Worm (Caenorhabditis elegans) whole organism, L3 larva: Measurements from ENCODE around the gene lelo-3.

Source experiments
- R02D3.7 ChIP-seq: fragments of 150-350 bp; optimal IDR thresholded peaks from 2 replicates; lab custom pipeline; 2014; ENCODE audit warnings: missing biosample characterization, missing genetic modification characterization
- ZK546.5 ChIP-seq: sonication (generic microtip); optimal IDR thresholded peaks from 2 replicates; lab custom pipeline; 2017; ENCODE audit warnings: missing biosample characterization, missing genetic modification characterization
- ama-1 ChIP-seq: fragments of 150-350 bp; optimal IDR thresholded peaks from 2 replicates; lab custom pipeline; 2018
- ceh-16 ChIP-seq: sonication (generic microtip); optimal IDR thresholded peaks from 2 replicates; lab custom pipeline; 2017; ENCODE audit warnings: missing biosample characterization, missing genetic modification characterization
- ceh-28 ChIP-seq: fragments of 150-350 bp; optimal IDR thresholded peaks from 2 replicates; lab custom pipeline; 2014; ENCODE audit warnings: missing biosample characterization, missing genetic modification reagents, missing genetic modification characterization
- ceh-82 ChIP-seq: fragments of 150-350 bp; optimal IDR thresholded peaks from 2 replicates; lab custom pipeline; 2014; ENCODE audit warnings: missing biosample characterization, missing genetic modification characterization
- daf-12 ChIP-seq: fragments of 150-350 bp; optimal IDR thresholded peaks from 2 replicates; lab custom pipeline; 2014; ENCODE audit warnings: missing biosample characterization, missing genetic modification reagents, missing genetic modification characterization
- egl-27 ChIP-seq: sonication (generic microtip); optimal IDR thresholded peaks from 4 replicates; lab custom pipeline; 2017; ENCODE audit warnings: missing biosample characterization, missing genetic modification reagents, missing genetic modification characterization
- egl-5 ChIP-seq: fragments of 150-350 bp; optimal IDR thresholded peaks from 2 replicates; lab custom pipeline; 2017; ENCODE audit warnings: missing biosample characterization, missing genetic modification reagents, missing genetic modification characterization, inconsistent platforms
- elt-1 ChIP-seq: fragments of 150-350 bp; optimal IDR thresholded peaks from 2 replicates; lab custom pipeline; 2014; ENCODE audit warnings: missing biosample characterization, missing genetic modification characterization
- elt-2 ChIP-seq: sonication (generic microtip); optimal IDR thresholded peaks from 2 replicates; lab custom pipeline; 2016; ENCODE audit warnings: missing genetic modification reagents, mild to moderate bottlenecking, missing genetic modification characterization, missing compliant biosample characterization
- elt-3 ChIP-seq, 3 experiments: fragments of 150-350 bp in 1 of 3; sonication (generic microtip) in 2 of 3; optimal IDR thresholded peaks; 2 replicates in 2 of 3; 4 replicates in 1 of 3; lab custom pipeline; 2014 to 2017; ENCODE audit warnings: missing biosample characterization in 3 of 3, missing genetic modification characterization in 3 of 3
- hmg-11 ChIP-seq: sonication (generic microtip); optimal IDR thresholded peaks from 2 replicates; lab custom pipeline; 2016; ENCODE audit warnings: missing genetic modification characterization, missing compliant biosample characterization
- jun-1 ChIP-seq: fragments of 150-350 bp; optimal IDR thresholded peaks from 2 replicates; lab custom pipeline; 2014; ENCODE audit warnings: missing biosample characterization, missing genetic modification reagents, missing genetic modification characterization
- lin-15B ChIP-seq: fragments of 150-350 bp; optimal IDR thresholded peaks from 2 replicates; lab custom pipeline; 2014; ENCODE audit warnings: missing biosample characterization, missing genetic modification characterization
- lin-39 ChIP-seq: fragments of 150-350 bp; optimal IDR thresholded peaks from 2 replicates; lab custom pipeline; 2018; ENCODE audit warnings: missing biosample characterization, missing genetic modification reagents, missing genetic modification characterization
- lsy-12 ChIP-seq: sonication (generic microtip); optimal IDR thresholded peaks from 2 replicates; lab custom pipeline; 2016; ENCODE audit warnings: mild to moderate bottlenecking, missing genetic modification characterization, missing compliant biosample characterization
- mdl-1 ChIP-seq: fragments of 150-350 bp; optimal IDR thresholded peaks from 2 replicates; lab custom pipeline; 2014; ENCODE audit warnings: missing biosample characterization, missing genetic modification characterization
- mml-1 ChIP-seq: fragments of 150-350 bp; sonication (generic microtip); optimal IDR thresholded peaks from 3 replicates; lab custom pipeline; 2014; ENCODE audit warnings: missing biosample characterization, missing genetic modification characterization
- nfya-1 ChIP-seq: sonication (generic microtip); optimal IDR thresholded peaks from 2 replicates; lab custom pipeline; 2017; ENCODE audit warnings: missing genetic modification characterization, mild to moderate bottlenecking, missing compliant biosample characterization, antibody characterized with exemption, moderate library complexity; ENCODE audit not compliant: insufficient read depth
- nhr-11 ChIP-seq: fragments of 150-350 bp; optimal IDR thresholded peaks from 2 replicates; lab custom pipeline; 2014; ENCODE audit warnings: missing biosample characterization, missing genetic modification characterization
- nhr-23 ChIP-seq: fragments of 150-350 bp; optimal IDR thresholded peaks from 2 replicates; lab custom pipeline; 2014; ENCODE audit warnings: missing biosample characterization, missing genetic modification reagents, missing genetic modification characterization
- nhr-237 ChIP-seq: fragments of 150-350 bp; optimal IDR thresholded peaks from 2 replicates; lab custom pipeline; 2014; ENCODE audit warnings: missing biosample characterization, missing genetic modification characterization
- nhr-25 ChIP-seq: sonication (generic microtip); optimal IDR thresholded peaks from 2 replicates; lab custom pipeline; 2017; ENCODE audit warnings: missing biosample characterization, missing genetic modification characterization
- nhr-28 ChIP-seq: fragments of 150-350 bp; optimal IDR thresholded peaks from 2 replicates; lab custom pipeline; 2014; ENCODE audit warnings: missing biosample characterization, missing genetic modification characterization
- nhr-43 ChIP-seq: sonication (generic microtip); optimal IDR thresholded peaks from 2 replicates; lab custom pipeline; 2016; ENCODE audit warnings: mild to moderate bottlenecking, missing genetic modification characterization, missing compliant biosample characterization; ENCODE audit not compliant: poor library complexity, severe bottlenecking
- nhr-67 ChIP-seq: fragments of 150-350 bp; optimal IDR thresholded peaks from 2 replicates; lab custom pipeline; 2014; ENCODE audit warnings: missing biosample characterization, missing genetic modification characterization
- nhr-76 ChIP-seq: fragments of 150-350 bp; sonication (generic microtip); optimal IDR thresholded peaks from 5 replicates; lab custom pipeline; 2014; ENCODE audit warnings: missing biosample characterization, missing genetic modification characterization
- pha-4 ChIP-seq: fragments of 150-350 bp; optimal IDR thresholded peaks from 2 replicates; lab custom pipeline; 2014; ENCODE audit warnings: missing biosample characterization, missing genetic modification reagents, missing genetic modification characterization
- pqm-1 ChIP-seq: fragments of 150-350 bp; optimal IDR thresholded peaks from 2 replicates; lab custom pipeline; 2017; ENCODE audit warnings: missing biosample characterization, missing genetic modification characterization, inconsistent platforms
- sea-2 ChIP-seq: fragments of 150-350 bp; sonication (generic microtip); optimal IDR thresholded peaks from 4 replicates; lab custom pipeline; 2014; ENCODE audit warnings: missing biosample characterization, missing genetic modification reagents, missing genetic modification characterization
- tbx-2 ChIP-seq: sonication (generic microtip); optimal IDR thresholded peaks from 2 replicates; lab custom pipeline; 2016; ENCODE audit warnings: mild to moderate bottlenecking, missing genetic modification characterization, missing compliant biosample characterization
- unc-39 ChIP-seq: sonication (generic microtip); optimal IDR thresholded peaks from 4 replicates; lab custom pipeline; 2017; ENCODE audit warnings: missing biosample characterization, missing genetic modification characterization
- unc-62 ChIP-seq: fragments of 150-350 bp; sonication (generic microtip); optimal IDR thresholded peaks from 4 replicates; lab custom pipeline; 2014; ENCODE audit warnings: missing biosample characterization, missing genetic modification reagents, missing genetic modification characterization
- ztf-11 ChIP-seq: fragments of 150-350 bp; optimal IDR thresholded peaks from 2 replicates; lab custom pipeline; 2014; ENCODE audit warnings: missing biosample characterization, missing genetic modification characterization

The lelo-3 gene

DNA sequence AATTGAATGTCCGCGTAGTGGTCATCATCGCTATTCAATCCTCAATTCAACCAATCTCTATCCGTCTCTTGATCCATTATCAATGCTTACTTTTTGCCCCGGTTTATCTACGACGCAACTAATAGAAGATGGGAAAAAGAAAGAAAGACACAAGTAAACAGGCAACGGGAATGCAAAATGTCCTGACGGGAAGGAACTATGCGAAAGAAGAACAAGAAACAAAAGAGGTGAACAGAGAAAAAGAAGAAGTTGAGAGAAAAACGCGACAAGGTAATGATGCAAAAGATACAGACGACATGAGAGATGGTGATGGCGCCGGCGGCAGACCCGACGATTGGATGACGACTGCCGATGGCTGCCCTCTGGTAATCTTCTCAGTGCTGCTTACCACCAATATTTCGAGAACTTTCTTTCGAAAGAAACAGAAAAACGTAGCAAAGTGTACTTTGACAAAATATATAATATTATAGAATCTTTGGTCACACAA lies 19.7 kb upstream of the lelo-3 start:
- TF ChIP-seq nhr-11 (tag; lab: Kevin White, UChicago), result no peak
- peak; percentile 19 for TF ChIP-seq mdl-1 (tag; lab: Kevin White, UChicago)
- peak; percentile 58 for TF ChIP-seq hmg-11 (tag; lab: Kevin White, UChicago)
- peak; percentile 93 for TF ChIP-seq nhr-23 (tag; lab: Kevin White, UChicago)
- peak in 2 of 3 experiments; percentile 14 to 55 for TF ChIP-seq elt-3 (tag; optimal IDR thresholded peaks at IDR 0.05; lab: Kevin White, UChicago)
- peak; percentile 44 for TF ChIP-seq ceh-28 (tag; lab: Kevin White, UChicago)
- TF ChIP-seq mml-1 (tag; lab: Kevin White, UChicago), result no peak
- peak; percentile 92 for TF ChIP-seq elt-2 (tag; lab: Kevin White, UChicago)
- peak; percentile 67 for TF ChIP-seq egl-5
- peak; percentile 59 for TF ChIP-seq ama-1 (lab: Kevin White, UChicago)
- peak; percentile 86 for TF ChIP-seq nhr-25 (tag; lab: Kevin White, UChicago)
- peak; percentile 42 for TF ChIP-seq unc-62 (GFP tag; lab: Kevin White, UChicago)
- TF ChIP-seq elt-1 (tag; lab: Kevin White, UChicago), result peak; percentile 28
- peak; percentile 50 for TF ChIP-seq lin-39
- peak; percentile 21 for TF ChIP-seq R02D3.7
- peak; percentile 49 for TF ChIP-seq egl-27
- TF ChIP-seq pha-4 (tag; lab: Kevin White, UChicago), result peak; percentile 92
- no peak for TF ChIP-seq nhr-28
- TF ChIP-seq nhr-237 (tag; lab: Kevin White, UChicago), result no peak
- peak; percentile 10 for TF ChIP-seq lin-15B (tag; lab: Kevin White, UChicago)
- peak; percentile 21 for TF ChIP-seq tbx-2 (tag; lab: Kevin White, UChicago)
- TF ChIP-seq ceh-82, result no peak
- no peak for TF ChIP-seq sea-2
- peak; percentile 92 for TF ChIP-seq jun-1 (tag; lab: Kevin White, UChicago)
- TF ChIP-seq nhr-43 (tag; lab: Kevin White, UChicago), result peak; percentile 48
- peak; percentile 81 for TF ChIP-seq pqm-1
- peak; percentile 28 for TF ChIP-seq lsy-12
- peak; percentile 95 for TF ChIP-seq nfya-1

DNA sequence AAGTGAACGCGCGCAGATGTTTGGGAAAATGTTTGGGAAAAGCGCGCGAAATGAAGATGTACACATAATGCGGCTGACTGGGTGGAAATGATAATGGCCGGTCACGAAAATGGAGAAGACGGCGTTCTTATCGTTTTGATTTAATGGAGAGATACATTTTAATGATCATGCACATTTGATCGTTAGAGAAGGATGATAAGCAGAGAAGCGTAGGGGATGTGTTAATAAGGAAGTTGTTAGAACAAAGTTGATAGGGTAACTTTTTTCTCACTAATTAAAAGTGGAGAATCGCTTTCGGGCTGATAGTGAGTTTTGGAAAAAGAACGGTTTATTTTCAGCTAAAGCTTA lies 18.7 kb upstream of the lelo-3 start:
- peak; percentile 68 for TF ChIP-seq elt-2 (tag; lab: Kevin White, UChicago)
- no peak for TF ChIP-seq ceh-16 (tag; lab: Kevin White, UChicago)
- peak; percentile 32 for TF ChIP-seq ceh-28 (tag; lab: Kevin White, UChicago)

ce11 chrX:6040435-6041093 lies 18.2 kb upstream of the lelo-3 start:
- peak; percentile 10 for TF ChIP-seq ama-1 (lab: Kevin White, UChicago)
- no peak for TF ChIP-seq lin-15B (tag; lab: Kevin White, UChicago)
- no peak for TF ChIP-seq nfya-1
- TF ChIP-seq lsy-12, result peak; percentile 31
- TF ChIP-seq, all 47 proteins: peak for 2

DNA sequence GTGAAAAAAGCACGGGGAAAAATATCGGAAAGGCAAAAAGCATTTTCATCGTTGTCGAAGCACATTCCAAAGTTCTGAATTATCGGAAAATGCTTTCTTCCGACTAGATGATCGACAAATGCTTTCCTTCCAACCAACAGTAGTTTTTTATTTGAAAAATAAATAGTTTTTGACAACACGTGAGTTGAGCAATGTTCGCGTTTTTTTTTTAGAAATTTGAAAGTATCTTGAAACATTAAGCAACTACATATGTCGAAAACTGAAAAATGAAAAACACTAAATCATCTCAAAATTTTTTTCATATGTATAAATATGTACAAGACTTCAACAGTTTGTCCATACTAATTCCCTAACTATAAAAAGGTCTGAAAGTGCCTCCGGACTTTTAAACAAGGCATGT lies 17.2 kb upstream of the lelo-3 start, which contains the start of gene hsp-25:
Gene hsp-25, minus strand, starts transcription at position 101 of the 400 bp plus-strand sequence.
- TF ChIP-seq egl-27 (no peak), ztf-11 (tag; lab: Kevin White, UChicago) (no peak), jun-1 (tag; lab: Kevin White, UChicago) (no peak), lsy-12 (no peak), ceh-82 (no peak), ZK546.5 (tag; lab: Kevin White, UChicago) (no peak), unc-39 (tag; lab: Kevin White, UChicago) (no peak), ceh-28 (tag; lab: Kevin White, UChicago) (no peak), daf-12 (tag; lab: Kevin White, UChicago) (no peak), nhr-67 (tag; lab: Kevin White, UChicago) (no peak), nhr-76 (tag; lab: Kevin White, UChicago) (no peak), R02D3.7 (no peak), nhr-28 (no peak), egl-5 (no peak)
